Worm (Caenorhabditis elegans) whole organism, L2 larva: ENCODE results near the gene F58A6.5.

ENCODE experiments used
- aly-2 ChIP-seq: fragments of 150-350 bp; optimal IDR thresholded peaks from 2 replicates; lab custom pipeline; 2014; ENCODE audit warnings: missing biosample characterization, missing genetic modification characterization
- blmp-1 ChIP-seq: sonication (generic microtip); optimal IDR thresholded peaks from 2 replicates; lab custom pipeline; 2017; ENCODE audit warnings: missing genetic modification characterization, mild to moderate bottlenecking, missing compliant biosample characterization, antibody characterized with exemption, moderate library complexity; ENCODE audit not compliant: insufficient read depth
- dmd-4 ChIP-seq: sonication (generic microtip); optimal IDR thresholded peaks from 2 replicates; lab custom pipeline; 2017; ENCODE audit warnings: missing biosample characterization, missing genetic modification characterization
- lin-11 ChIP-seq: fragments of 150-350 bp; sonication (generic microtip); optimal IDR thresholded peaks from 2 replicates; lab custom pipeline; 2014; ENCODE audit warnings: missing biosample characterization, missing genetic modification characterization, inconsistent platforms, mixed read lengths
- lin-13 ChIP-seq: fragments of 150-350 bp; optimal IDR thresholded peaks from 2 replicates; lab custom pipeline; 2014; ENCODE audit warnings: missing biosample characterization, missing genetic modification reagents, missing genetic modification characterization
- mbf-1 ChIP-seq: sonication (generic microtip); optimal IDR thresholded peaks from 2 replicates; lab custom pipeline; 2017; ENCODE audit warnings: missing biosample characterization, missing genetic modification characterization
- nhr-12 ChIP-seq: fragments of 150-350 bp; optimal IDR thresholded peaks from 2 replicates; lab custom pipeline; 2014; ENCODE audit warnings: missing biosample characterization, missing genetic modification characterization
- skn-1 ChIP-seq: sonication (generic microtip); optimal IDR thresholded peaks from 2 replicates; lab custom pipeline; 2017; ENCODE audit warnings: missing biosample characterization, missing genetic modification characterization
- unc-62 ChIP-seq: fragments of 150-350 bp; optimal IDR thresholded peaks from 2 replicates; lab custom pipeline; 2014; ENCODE audit warnings: missing biosample characterization, missing genetic modification reagents, missing genetic modification characterization
- ztf-11 ChIP-seq: sonication (generic microtip); optimal IDR thresholded peaks from 2 replicates; lab custom pipeline; 2017; ENCODE audit warnings: missing biosample characterization, missing genetic modification characterization
- ztf-4 ChIP-seq: fragments of 150-350 bp; optimal IDR thresholded peaks from 2 replicates; lab custom pipeline; 2014; ENCODE audit warnings: missing biosample characterization, missing genetic modification characterization

- no peak for TF ChIP-seq unc-62 (GFP tag; lab: Kevin White, UChicago)
- no peak for TF ChIP-seq ztf-11 (tag; lab: Kevin White, UChicago)
- no peak for TF ChIP-seq mbf-1 (tag; lab: Kevin White, UChicago)
- no peak for TF ChIP-seq nhr-12 (tag; lab: Kevin White, UChicago)
- no peak for TF ChIP-seq lin-11
- TF ChIP-seq dmd-4 (tag; lab: Kevin White, UChicago) = no peak
- TF ChIP-seq ztf-4 = no peak
- TF ChIP-seq skn-1 (tag; lab: Kevin White, UChicago) = no peak
- no peak for TF ChIP-seq aly-2 (tag; lab: Kevin White, UChicago)
- no peak for TF ChIP-seq blmp-1 (tag; lab: Kevin White, UChicago)
- TF ChIP-seq lin-13 (GFP tag; lab: Kevin White, UChicago) = no peak
These were observed 36.2 kb downstream of the F58A6.5 start, which contains the start of gene F09C12.8 for ce11 chrII:5112082-5112481.
